Worm (Caenorhabditis elegans) whole organism, L1 larva: Measurements from ENCODE around the gene lgc-18.

Experiments
- Y116A8C.19 ChIP-seq: sonication (generic microtip); optimal IDR thresholded peaks from 2 replicates; lab custom pipeline; 2016; ENCODE audit warnings: missing compliant biosample characterization, missing genetic modification characterization, borderline replicate concordance
- aha-1 ChIP-seq: fragments of 150-350 bp; optimal IDR thresholded peaks from 2 replicates; lab custom pipeline; 2014; ENCODE audit warnings: missing biosample characterization, missing genetic modification characterization
- alr-1 ChIP-seq: fragments of 200-800 bp; sonication (Bioruptor generic); optimal IDR thresholded peaks from 2 replicates; lab custom pipeline; 2018; ENCODE audit warnings: borderline replicate concordance, mild to moderate bottlenecking, missing genetic modification characterization, missing compliant biosample characterization
- aly-2 ChIP-seq: fragments of 150-350 bp; optimal IDR thresholded peaks from 2 replicates; lab custom pipeline; 2014; ENCODE audit warnings: missing biosample characterization, missing genetic modification characterization
- ama-1 ChIP-seq: fragments of 150-350 bp; optimal IDR thresholded peaks from 2 replicates; lab custom pipeline; 2014
- blmp-1 ChIP-seq: fragments of 150-350 bp; optimal IDR thresholded peaks from 2 replicates; lab custom pipeline; 2014; ENCODE audit warnings: missing biosample characterization, missing genetic modification characterization
- ceh-8 ChIP-seq: fragments of 200-800 bp; sonication (Bioruptor generic); optimal IDR thresholded peaks from 2 replicates; lab custom pipeline; 2018; ENCODE audit warnings: mild to moderate bottlenecking, missing genetic modification characterization, moderate library complexity, missing compliant biosample characterization
- ceh-88 ChIP-seq: fragments of 200-800 bp; sonication (Bioruptor generic); IDR thresholded peaks from 2 replicates; pipeline ENCODE4 v1.3.6; 2022; ENCODE audit warnings: missing genetic modification characterization, missing compliant biosample characterization
- ceh-90 ChIP-seq: sonication (generic microtip); optimal IDR thresholded peaks from 2 replicates; lab custom pipeline; 2016; ENCODE audit warnings: missing genetic modification characterization, missing compliant biosample characterization
- ces-1 ChIP-seq: fragments of 150-350 bp; optimal IDR thresholded peaks from 2 replicates; lab custom pipeline; 2014; ENCODE audit warnings: missing biosample characterization, missing genetic modification reagents, missing genetic modification characterization
- dpl-1 ChIP-seq, 3 experiments: fragments of 150-350 bp in 2 of 3; sonication (generic microtip) in 1 of 3; optimal IDR thresholded peaks; 2 replicates each; lab custom pipeline; 2014 to 2017; ENCODE audit warnings: missing biosample characterization in 3 of 3, missing genetic modification characterization in 3 of 3, missing genetic modification reagents in 3 of 3
- dsc-1 ChIP-seq: sonication (generic microtip); optimal IDR thresholded peaks from 2 replicates; lab custom pipeline; 2016; ENCODE audit warnings: mild to moderate bottlenecking, missing genetic modification characterization, missing compliant biosample characterization
- efl-1 ChIP-seq, 4 experiments: fragments of 150-350 bp; optimal IDR thresholded peaks in 3 of 4; peaks in 1 of 4; 1 replicate in 1 of 4; 2 replicates in 3 of 4; lab custom pipeline; 2014; ENCODE audit warnings: missing biosample characterization in 2 of 4, missing genetic modification characterization in 2 of 4, missing genetic modification reagents in 2 of 4
- efl-3 ChIP-seq: fragments of 200-800 bp; sonication (Bioruptor generic); optimal IDR thresholded peaks from 2 replicates; lab custom pipeline; 2018; ENCODE audit warnings: mild to moderate bottlenecking, missing genetic modification characterization, missing compliant biosample characterization
- elt-2 ChIP-seq: sonication (generic microtip); optimal IDR thresholded peaks from 2 replicates; lab custom pipeline; 2016; ENCODE audit warnings: missing genetic modification characterization, mild to moderate bottlenecking, inconsistent platforms, missing compliant biosample characterization, missing genetic modification reagents
- elt-3 ChIP-seq, 6 experiments: fragments of 150-350 bp in 1 of 6; sonication (generic microtip); optimal IDR thresholded peaks; 2 replicates each; lab custom pipeline; 2017 to 2018; ENCODE audit warnings: missing biosample characterization in 6 of 6, missing genetic modification characterization in 6 of 6, inconsistent platforms in 1 of 6
- ets-5 ChIP-seq: fragments of 200-800 bp; sonication (Bioruptor generic); IDR thresholded peaks from 2 replicates; pipeline ENCODE4 v1.3.6; 2022; ENCODE audit warnings: missing genetic modification characterization, missing compliant biosample characterization
- fkh-4 ChIP-seq: sonication (generic microtip); optimal IDR thresholded peaks from 2 replicates; lab custom pipeline; 2016; ENCODE audit warnings: missing compliant biosample characterization, missing genetic modification characterization, borderline replicate concordance
- fkh-8 ChIP-seq: sonication (generic microtip); optimal IDR thresholded peaks from 2 replicates; lab custom pipeline; 2016; ENCODE audit warnings: mild to moderate bottlenecking, missing genetic modification characterization, missing compliant biosample characterization
- grh-1 ChIP-seq: fragments of 200-800 bp; sonication (Bioruptor generic); IDR thresholded peaks from 2 replicates; pipeline ENCODE4 v1.3.6; 2022; ENCODE audit warnings: missing genetic modification reagents, missing genetic modification characterization, missing compliant biosample characterization
- hlh-4 ChIP-seq: sonication (generic microtip); optimal IDR thresholded peaks from 2 replicates; lab custom pipeline; 2016; ENCODE audit warnings: mild to moderate bottlenecking, missing genetic modification characterization, missing compliant biosample characterization
- hpl-2 ChIP-seq: fragments of 150-350 bp; optimal IDR thresholded peaks from 2 replicates; lab custom pipeline; 2014; ENCODE audit warnings: missing biosample characterization, missing genetic modification reagents, missing genetic modification characterization
- isw-1 ChIP-seq: fragments of 200-800 bp; sonication (Bioruptor generic); IDR thresholded peaks from 2 replicates; pipeline ENCODE4 v1.3.6; 2022; ENCODE audit warnings: missing genetic modification characterization, missing compliant biosample characterization
- lin-14 ChIP-seq: fragments of 200-800 bp; sonication (Bioruptor generic); optimal IDR thresholded peaks from 2 replicates; lab custom pipeline; 2018; ENCODE audit warnings: mild to moderate bottlenecking, missing genetic modification characterization, moderate library complexity, missing compliant biosample characterization
- lin-35 ChIP-seq, 2 experiments: fragments of 150-350 bp; optimal IDR thresholded peaks; 2 replicates each; lab custom pipeline; 2014; ENCODE audit warnings: missing biosample characterization in 2 of 2, missing genetic modification characterization in 2 of 2, missing genetic modification reagents in 2 of 2
- mef-2 ChIP-seq: fragments of 150-350 bp; optimal IDR thresholded peaks from 2 replicates; lab custom pipeline; 2014; ENCODE audit warnings: missing biosample characterization, missing genetic modification characterization
- mep-1 ChIP-seq: fragments of 150-350 bp; optimal IDR thresholded peaks from 2 replicates; lab custom pipeline; 2014; ENCODE audit warnings: missing biosample characterization, missing genetic modification characterization
- nhr-12 ChIP-seq: sonication (generic microtip); optimal IDR thresholded peaks from 2 replicates; lab custom pipeline; 2017; ENCODE audit warnings: missing biosample characterization, missing genetic modification characterization
- nhr-19 ChIP-seq: fragments of 200-800 bp; sonication (Bioruptor generic); conservative IDR thresholded peaks from 2 replicates; pipeline ENCODE4 v1.3.6; 2022; ENCODE audit warnings: missing genetic modification characterization, missing compliant biosample characterization
- nhr-237 ChIP-seq: fragments of 150-350 bp; optimal IDR thresholded peaks from 2 replicates; lab custom pipeline; 2014; ENCODE audit warnings: missing biosample characterization, missing genetic modification characterization
- nhr-47 ChIP-seq: sonication (generic microtip); optimal IDR thresholded peaks from 2 replicates; lab custom pipeline; 2016; ENCODE audit warnings: mild to moderate bottlenecking, missing genetic modification characterization, moderate library complexity, missing compliant biosample characterization
- nhr-71 ChIP-seq: sonication (generic microtip); optimal IDR thresholded peaks from 2 replicates; lab custom pipeline; 2016; ENCODE audit warnings: mild to moderate bottlenecking, missing genetic modification characterization, moderate library complexity, missing compliant biosample characterization
- nhr-77 ChIP-seq: fragments of 150-350 bp; optimal IDR thresholded peaks from 2 replicates; lab custom pipeline; 2014; ENCODE audit warnings: missing biosample characterization, missing genetic modification characterization
- nhr-84 ChIP-seq: sonication (generic microtip); optimal IDR thresholded peaks from 2 replicates; lab custom pipeline; 2017; ENCODE audit warnings: missing biosample characterization, missing genetic modification characterization
- nhr-85 ChIP-seq: sonication (generic microtip); peaks from one replicate; lab custom pipeline; 2016; ENCODE audit warnings: missing genetic modification characterization, inconsistent platforms, missing compliant biosample characterization
- pag-3 ChIP-seq: sonication (generic microtip); optimal IDR thresholded peaks from 2 replicates; lab custom pipeline; 2017; ENCODE audit warnings: missing genetic modification characterization, mild to moderate bottlenecking, missing compliant biosample characterization, antibody characterized with exemption, borderline replicate concordance; ENCODE audit not compliant: insufficient read depth
- pqm-1 ChIP-seq: sonication (generic microtip); optimal IDR thresholded peaks from 3 replicates; lab custom pipeline; 2017; ENCODE audit warnings: missing biosample characterization, missing genetic modification characterization
- snpc-4 ChIP-seq: fragments of 150-350 bp; optimal IDR thresholded peaks from 2 replicates; lab custom pipeline; 2014; ENCODE audit warnings: missing biosample characterization, missing genetic modification characterization
- sptf-1 ChIP-seq: fragments of 150-350 bp; optimal IDR thresholded peaks from 2 replicates; lab custom pipeline; 2014; ENCODE audit warnings: missing biosample characterization, missing genetic modification characterization
- tlp-1 ChIP-seq: fragments of 150-350 bp; optimal IDR thresholded peaks from 2 replicates; lab custom pipeline; 2014; ENCODE audit warnings: missing biosample characterization, missing genetic modification characterization
- unc-30 ChIP-seq: sonication (generic microtip); optimal IDR thresholded peaks from 2 replicates; lab custom pipeline; 2017; ENCODE audit warnings: missing biosample characterization, missing genetic modification characterization
- unc-86 ChIP-seq: sonication (generic microtip); optimal IDR thresholded peaks from 2 replicates; lab custom pipeline; 2016; ENCODE audit warnings: missing genetic modification characterization, missing compliant biosample characterization
- zip-4 ChIP-seq: fragments of 200-800 bp; sonication (Bioruptor generic); optimal IDR thresholded peaks from 2 replicates; lab custom pipeline; 2018; ENCODE audit warnings: mild to moderate bottlenecking, missing genetic modification characterization, moderate library complexity, missing compliant biosample characterization
- ztf-4 ChIP-seq: fragments of 150-350 bp; optimal IDR thresholded peaks from 2 replicates; lab custom pipeline; 2014; ENCODE audit warnings: missing biosample characterization, missing genetic modification characterization

The lgc-18 gene

DNA sequence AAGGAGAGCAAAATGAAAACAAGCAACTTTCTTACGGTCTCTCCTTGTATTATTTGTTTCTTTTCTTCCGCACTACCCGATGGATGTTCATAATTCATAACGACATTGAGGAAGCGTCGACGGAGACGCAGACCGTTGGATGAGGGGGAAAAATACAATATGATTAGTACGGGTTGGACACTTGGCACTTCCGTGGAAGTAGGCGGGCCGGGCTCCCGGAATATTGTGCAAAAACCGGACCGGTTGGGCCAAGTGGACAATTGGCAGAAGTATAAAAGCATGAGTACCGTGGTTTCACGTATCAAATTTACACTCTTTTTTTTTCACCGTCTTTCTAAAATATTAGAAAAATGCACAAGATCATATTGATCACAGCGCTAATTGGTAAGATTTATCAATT is 17.2 kb downstream of the lgc-18 start, which contains the start of gene M153.3:
TSS of gene M153.3 (plus strand) at position 301 of the 400 bp plus-strand sequence.
- no peak for TF ChIP-seq ama-1 (lab: Kevin White, UChicago)

DNA sequence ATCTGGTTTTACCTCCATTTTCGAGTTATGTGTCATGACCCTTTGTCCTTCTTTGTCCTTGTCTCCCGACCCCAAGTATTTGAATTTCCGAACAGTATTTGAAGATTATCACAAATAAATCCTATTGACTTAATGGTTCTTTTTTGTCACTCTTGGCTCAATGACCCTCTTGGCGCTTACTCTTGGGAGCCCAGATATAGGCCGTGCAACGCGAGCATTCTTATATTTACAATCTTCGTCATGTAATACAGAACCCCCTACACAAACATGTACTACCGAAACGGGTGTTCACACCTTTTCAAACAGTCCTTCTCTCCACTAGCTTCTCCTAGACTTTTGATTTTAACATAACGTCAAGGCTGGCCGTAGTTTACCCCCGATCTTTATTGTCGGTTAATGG is 18.3 kb downstream of the lgc-18 start, which contains the start of gene M153.5:
TSS of gene M153.5 (plus strand) at position 301 of the 400 bp plus-strand sequence.
- TF ChIP-seq sptf-1 (tag; lab: Kevin White, UChicago) (no peak), nhr-19 (no peak), unc-30 (tag; lab: Kevin White, UChicago) (no peak), ces-1 (GFP tag; lab: Kevin White, UChicago) (no peak), unc-86 (tag; lab: Kevin White, UChicago) (no peak), efl-3 (GFP tag; lab: Kevin White, UChicago) (no peak), mef-2 (no peak), tlp-1 (tag; lab: Kevin White, UChicago) (no peak), nhr-12 (no peak), ets-5 (GFP tag; lab: Robert Waterston, UW) (no peak), mep-1 (tag; lab: Kevin White, UChicago) (no peak), ceh-90 (tag; lab: Kevin White, UChicago) (no peak)

DNA sequence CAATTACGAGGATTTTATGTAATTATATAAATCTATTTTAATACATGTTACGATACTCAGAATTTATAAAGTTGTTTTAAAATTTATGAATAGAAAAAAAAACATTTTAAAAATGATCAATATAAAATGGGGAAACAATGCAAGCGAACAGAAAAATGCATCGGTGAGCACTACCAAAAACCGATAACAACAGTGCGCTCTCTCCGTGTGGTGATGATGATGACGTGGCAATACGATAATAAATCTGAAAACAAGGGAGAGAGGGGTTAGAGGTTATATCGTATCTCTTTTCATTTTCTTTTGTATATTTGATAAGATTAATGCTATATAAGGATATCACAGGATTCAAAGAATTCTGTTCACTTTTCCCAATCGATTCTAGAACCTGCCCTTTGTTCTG is 20.5 kb downstream of the lgc-18 start:
- TF ChIP-seq blmp-1 (tag; lab: Kevin White, UChicago): peak; percentile 8
- no peak for TF ChIP-seq nhr-85
- TF ChIP-seq Y116A8C.19 (tag; lab: Kevin White, UChicago): no peak
- no peak for TF ChIP-seq ceh-8 (GFP tag; lab: Kevin White, UChicago)

DNA sequence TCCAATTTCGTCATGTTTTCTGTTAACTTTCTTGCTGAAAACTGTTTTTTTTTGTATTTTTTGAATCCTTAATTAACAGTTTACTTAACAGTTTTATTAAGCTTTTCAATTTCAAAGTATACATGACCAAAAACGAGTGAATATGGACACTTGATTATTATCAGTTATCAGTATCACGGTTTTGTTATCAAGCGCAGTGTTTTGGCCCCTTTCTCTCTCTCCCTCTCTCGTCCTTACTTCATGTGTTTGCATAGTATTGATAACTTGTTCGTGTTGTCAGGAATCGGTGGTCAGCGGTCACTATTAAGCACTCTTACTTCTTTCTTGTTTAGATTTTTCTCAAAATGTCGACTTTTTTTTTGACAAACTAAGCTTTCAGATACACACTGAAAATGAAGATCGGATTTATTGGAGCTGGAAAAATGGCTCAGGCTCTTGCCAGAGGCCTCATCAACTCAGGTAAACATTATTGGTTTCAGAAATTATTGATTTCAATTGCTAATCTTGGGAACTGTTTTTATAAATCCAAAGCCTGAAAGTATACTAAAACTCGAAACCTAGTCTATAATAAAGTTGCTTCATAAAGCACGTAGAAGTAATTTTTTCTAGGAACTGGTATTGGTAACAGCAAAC is 21.2 kb downstream of the lgc-18 start, which contains the start of gene pycr-1:
TSS of gene pycr-1 (plus strand) at position 380 of the 633 bp plus-strand sequence.
- no peak for TF ChIP-seq nhr-237
- TF ChIP-seq elt-3 (tag; optimal IDR thresholded peaks at IDR 0.05; lab: Kevin White, UChicago): peak in 1 of 6 experiments; percentile 43
- TF ChIP-seq dsc-1 (tag; lab: Kevin White, UChicago): no peak
- no peak for TF ChIP-seq pqm-1 (tag; lab: Kevin White, UChicago)
- TF ChIP-seq hlh-4: no peak
- TF ChIP-seq efl-1 (optimal IDR thresholded peaks at IDR 0.05; lab: Kevin White, UChicago): no peak
- TF ChIP-seq efl-1 (GFP tag; optimal IDR thresholded peaks at IDR 0.05 in 1 of 2; lab: Kevin White, UChicago): peak in 1 of 2 experiments; percentile 73
- no peak for TF ChIP-seq blmp-1 (tag; lab: Kevin White, UChicago)
- no peak for TF ChIP-seq snpc-4
- no peak for TF ChIP-seq nhr-84 (tag; lab: Kevin White, UChicago)
- no peak for TF ChIP-seq aly-2
- peak in 1 of 2 experiments; percentile 6 for TF ChIP-seq lin-35 (GFP tag; optimal IDR thresholded peaks at IDR 0.05; lab: Kevin White, UChicago)
- no peak for TF ChIP-seq nhr-77 (tag; lab: Kevin White, UChicago)
- no peak for TF ChIP-seq ceh-88 (GFP tag; lab: Robert Waterston, UW)
- TF ChIP-seq elt-2 (tag; lab: Kevin White, UChicago): peak; percentile 60
- no peak for TF ChIP-seq ztf-4
- no peak for TF ChIP-seq fkh-4 (tag; lab: Kevin White, UChicago)
- TF ChIP-seq hpl-2 (GFP tag; lab: Kevin White, UChicago): no peak
- TF ChIP-seq aha-1 (tag; lab: Kevin White, UChicago): no peak
- no peak for TF ChIP-seq isw-1 (GFP tag; lab: Robert Waterston, UW)

DNA sequence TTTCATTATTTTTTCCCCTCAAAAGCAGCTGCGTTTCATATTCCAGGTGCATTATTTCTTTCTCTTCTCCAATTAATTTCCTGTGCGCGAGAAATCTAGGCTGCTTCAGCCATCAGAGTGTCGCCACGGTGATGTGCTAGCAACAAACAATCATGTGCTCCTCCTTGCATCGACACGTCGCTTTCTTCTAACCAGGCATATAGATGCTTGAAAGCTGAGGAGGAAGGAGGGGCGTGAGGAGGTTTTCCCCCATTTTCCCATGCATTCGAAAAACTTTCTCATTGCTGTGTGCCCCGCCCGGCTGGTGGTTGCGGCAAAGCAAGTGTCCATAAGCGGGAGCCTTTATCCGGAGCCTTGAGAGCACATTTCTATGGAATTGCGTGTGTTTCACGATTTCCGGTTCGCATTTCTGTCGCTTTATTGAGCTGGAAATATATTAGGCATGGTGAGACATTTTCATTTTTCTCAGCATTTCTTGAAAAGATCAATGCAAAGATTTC is 24.3 kb downstream of the lgc-18 start, which contains the start of gene znf-474:
TSS of gene znf-474 (plus strand) at position 287 of the 500 bp plus-strand sequence.
- no peak for TF ChIP-seq pag-3
- TF ChIP-seq zip-4: no peak
- TF ChIP-seq alr-1 (tag; lab: Kevin White, UChicago): no peak
- TF ChIP-seq mef-2: no peak
- TF ChIP-seq grh-1 (GFP tag; lab: Robert Waterston, UW): no peak
- TF ChIP-seq fkh-4 (tag; lab: Kevin White, UChicago): no peak
- TF ChIP-seq lin-14 (GFP tag; lab: Kevin White, UChicago): peak; percentile 52
- no peak for TF ChIP-seq ets-5 (GFP tag; lab: Robert Waterston, UW)
- TF ChIP-seq lin-35 (GFP tag; optimal IDR thresholded peaks at IDR 0.05; lab: Kevin White, UChicago): no peak
- peak; percentile 32 for TF ChIP-seq nhr-47 (tag; lab: Kevin White, UChicago)
- TF ChIP-seq ceh-88 (GFP tag; lab: Robert Waterston, UW): no peak
- TF ChIP-seq fkh-8: peak; percentile 91
- TF ChIP-seq nhr-71 (tag; lab: Kevin White, UChicago): peak; percentile 29
- peak; percentile 8 for TF ChIP-seq dsc-1 (tag; lab: Kevin White, UChicago)
- no peak for TF ChIP-seq nhr-85
- TF ChIP-seq dpl-1 (GFP tag; optimal IDR thresholded peaks at IDR 0.05; lab: Kevin White, UChicago): no peak
- no peak for TF ChIP-seq elt-2 (tag; lab: Kevin White, UChicago)
